Worm (Caenorhabditis elegans) whole organism, late embryonic: Measurements from ENCODE around the gene srh-179.

Source experiments
- ahr-1 ChIP-seq: sonication (generic microtip); optimal IDR thresholded peaks from 2 replicates; lab custom pipeline; 2016; ENCODE audit warnings: missing genetic modification characterization, missing compliant biosample characterization
- ceh-45 ChIP-seq: fragments of 200-800 bp; sonication (Bioruptor generic); IDR thresholded peaks from 2 replicates; pipeline ENCODE4 v1.3.6; 2022; ENCODE audit warnings: missing genetic modification reagents, missing genetic modification characterization, missing compliant biosample characterization
- ceh-48 ChIP-seq: sonication (generic microtip); optimal IDR thresholded peaks from 2 replicates; lab custom pipeline; 2016; ENCODE audit warnings: missing genetic modification characterization, inconsistent platforms, missing compliant biosample characterization
- che-1 ChIP-seq: sonication (generic microtip); optimal IDR thresholded peaks from 2 replicates; lab custom pipeline; 2016; ENCODE audit warnings: mild to moderate bottlenecking, missing genetic modification characterization, missing compliant biosample characterization
- elt-2 ChIP-seq: sonication (generic microtip); optimal IDR thresholded peaks from 2 replicates; lab custom pipeline; 2016; ENCODE audit warnings: missing genetic modification reagents, missing genetic modification characterization, missing compliant biosample characterization
- elt-4 ChIP-seq: sonication (generic microtip); optimal IDR thresholded peaks from 2 replicates; lab custom pipeline; 2016; ENCODE audit warnings: missing genetic modification characterization, missing compliant biosample characterization
- fax-1 ChIP-seq: sonication (generic microtip); optimal IDR thresholded peaks from 2 replicates; lab custom pipeline; 2016; ENCODE audit warnings: missing genotype, missing genetic modification characterization, missing compliant biosample characterization
- fkh-10 ChIP-seq: fragments of 150-350 bp; optimal IDR thresholded peaks from 2 replicates; lab custom pipeline; 2014; ENCODE audit warnings: missing biosample characterization, missing genetic modification reagents, missing genetic modification characterization
- hlh-13 ChIP-seq: fragments of 200-800 bp; sonication (Bioruptor generic); optimal IDR thresholded peaks from 2 replicates; lab custom pipeline; 2018; ENCODE audit warnings: mild to moderate bottlenecking, missing genetic modification characterization, missing compliant biosample characterization
- hlh-15 ChIP-seq: sonication (generic microtip); optimal IDR thresholded peaks from 2 replicates; lab custom pipeline; 2016; ENCODE audit warnings: missing genetic modification characterization, missing compliant biosample characterization
- lim-6 ChIP-seq: sonication (generic microtip); optimal IDR thresholded peaks from 2 replicates; lab custom pipeline; 2016; ENCODE audit warnings: missing genetic modification characterization, missing compliant biosample characterization
- lin-11 ChIP-seq: fragments of 200-800 bp; sonication (Bioruptor generic); optimal IDR thresholded peaks from 2 replicates; lab custom pipeline; 2018; ENCODE audit warnings: mild to moderate bottlenecking, missing genetic modification characterization, missing compliant biosample characterization
- nhr-232 ChIP-seq: sonication (generic microtip); optimal IDR thresholded peaks from 2 replicates; lab custom pipeline; 2016; ENCODE audit warnings: missing genetic modification characterization, missing compliant biosample characterization
- npax-4 ChIP-seq: sonication (generic microtip); optimal IDR thresholded peaks from 2 replicates; lab custom pipeline; 2016; ENCODE audit warnings: missing genetic modification characterization, missing compliant biosample characterization
- pqm-1 ChIP-seq: sonication (generic microtip); optimal IDR thresholded peaks from 2 replicates; lab custom pipeline; 2016; ENCODE audit warnings: missing genetic modification characterization, missing compliant biosample characterization
- ref-2 ChIP-seq: sonication (generic microtip); optimal IDR thresholded peaks from 2 replicates; lab custom pipeline; 2016; ENCODE audit warnings: missing genetic modification characterization, missing compliant biosample characterization
- sdc-2 ChIP-seq: sonication (generic microtip); optimal IDR thresholded peaks from 2 replicates; lab custom pipeline; 2016; ENCODE audit warnings: missing genotype, missing genetic modification characterization, missing compliant biosample characterization
- sox-2 ChIP-seq: fragments of 200-800 bp; sonication (Bioruptor generic); IDR thresholded peaks from 2 replicates; pipeline ENCODE4 v1.3.6; 2022; ENCODE audit warnings: missing genetic modification reagents, missing genetic modification characterization, missing compliant biosample characterization
- sox-4 ChIP-seq: sonication (generic microtip); optimal IDR thresholded peaks from 2 replicates; lab custom pipeline; 2017; ENCODE audit warnings: mild to moderate bottlenecking, missing genetic modification characterization, inconsistent platforms, missing compliant biosample characterization
- tbx-7 ChIP-seq: sonication (generic microtip); optimal IDR thresholded peaks from 2 replicates; lab custom pipeline; 2016; ENCODE audit warnings: missing genotype, missing genetic modification characterization, missing compliant biosample characterization
- ttx-3 ChIP-seq: sonication (generic microtip); optimal IDR thresholded peaks from 2 replicates; lab custom pipeline; 2016; ENCODE audit warnings: missing genetic modification reagents, missing genetic modification characterization, missing compliant biosample characterization
- unc-55 ChIP-seq: sonication (generic microtip); optimal IDR thresholded peaks from 2 replicates; lab custom pipeline; 2017; ENCODE audit warnings: missing biosample characterization, missing genetic modification reagents, missing genetic modification characterization

Gene srh-179

ce11 chrV:18511847-18512246, 35.7 kb downstream of the srh-179 start:
- no peak for TF ChIP-seq nhr-232 (tag; lab: Kevin White, UChicago)
- no peak for TF ChIP-seq hlh-13
- no peak for TF ChIP-seq hlh-15 (tag; lab: Kevin White, UChicago)
- no peak for TF ChIP-seq ttx-3
- TF ChIP-seq che-1 (tag; lab: Kevin White, UChicago), result no peak
- TF ChIP-seq sox-2, result no peak
- no peak for TF ChIP-seq pqm-1 (tag; lab: Kevin White, UChicago)
- TF ChIP-seq unc-55 (GFP tag; lab: Kevin White, UChicago), result no peak
- no peak for TF ChIP-seq fax-1 (tag; lab: Kevin White, UChicago)
- no peak for TF ChIP-seq ref-2 (tag; lab: Kevin White, UChicago)
- no peak for TF ChIP-seq elt-2
- TF ChIP-seq ceh-45, result no peak
- no peak for TF ChIP-seq tbx-7 (tag; lab: Kevin White, UChicago)
- no peak for TF ChIP-seq sox-4 (tag; lab: Kevin White, UChicago)
- no peak for TF ChIP-seq npax-4 (tag; lab: Kevin White, UChicago)
- no peak for TF ChIP-seq ahr-1 (tag; lab: Kevin White, UChicago)
- no peak for TF ChIP-seq lin-11 (tag; lab: Kevin White, UChicago)

DNA sequence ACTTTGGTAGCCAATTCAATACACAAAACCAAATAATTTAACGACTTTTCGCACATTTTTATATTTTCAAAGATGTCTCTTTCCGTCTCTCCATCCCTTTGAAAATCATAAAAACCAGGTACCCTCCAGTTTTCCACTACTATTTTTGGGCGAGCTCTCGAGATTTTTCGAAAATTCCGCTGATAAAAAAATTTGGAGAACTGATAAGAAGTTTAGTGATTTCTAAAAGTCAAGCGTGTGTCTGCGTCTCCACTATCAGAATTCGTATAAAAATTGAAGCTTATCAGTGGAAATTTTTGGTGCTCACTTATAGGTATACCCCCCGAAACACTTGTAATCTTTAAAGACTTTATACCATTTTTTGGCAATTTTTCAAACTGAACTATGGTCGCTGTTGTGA, 40.3 kb downstream of the srh-179 start, which contains the start of gene hmit-1.1:
TSS of gene hmit-1.1 (plus strand) at position 294 of the 400 bp plus-strand sequence.
- TF ChIP-seq pqm-1 (tag; lab: Kevin White, UChicago) (peak; percentile 2), che-1 (tag; lab: Kevin White, UChicago) (no peak), elt-2 (peak; percentile 71)

- TF ChIP-seq che-1 (tag; lab: Kevin White, UChicago) (no peak), ceh-48 (tag; lab: Kevin White, UChicago) (no peak), tbx-7 (tag; lab: Kevin White, UChicago) (no peak), elt-4 (tag; lab: Kevin White, UChicago) (no peak), sdc-2 (no peak), unc-55 (GFP tag; lab: Kevin White, UChicago) (no peak), lim-6 (tag; lab: Kevin White, UChicago) (no peak), fkh-10 (GFP tag; lab: Kevin White, UChicago) (no peak)
Measured at ce11 chrV:18524460-18524859, 48.3 kb downstream of the srh-179 start, which contains the start of gene hmit-1.2. TSS of gene hmit-1.2 (plus strand) at chrV:18524760.
